Fruit fly (Drosophila melanogaster) whole organism, wandering third instar larva: ENCODE data around the gene CG3434.

Experiments
- GATAd ChIP-seq: sonication (Bioruptor generic); optimal IDR thresholded peaks from 2 replicates; lab custom pipeline; 2016; ENCODE audit warnings: missing biosample characterization, missing genetic modification characterization
- HLH106 ChIP-seq: fragments of 200-800 bp; optimal IDR thresholded peaks from 3 replicates; lab custom pipeline; 2019; ENCODE audit warnings: missing biosample characterization, mild to moderate bottlenecking, missing genetic modification characterization, moderate library complexity
- Hnf4 ChIP-seq: fragments of 200-800 bp; sonication (Bioruptor generic); optimal IDR thresholded peaks from 2 replicates; lab custom pipeline; 2016; ENCODE audit warnings: missing biosample characterization, mild to moderate bottlenecking, missing genetic modification characterization
- h ChIP-seq: fragments of 200-800 bp; sonication (Bioruptor generic); optimal IDR thresholded peaks from 3 replicates; lab custom pipeline; 2016; ENCODE audit warnings: missing biosample characterization, mild to moderate bottlenecking, missing genetic modification characterization
- psq ChIP-seq: fragments of 200-800 bp; sonication (Bioruptor generic); optimal IDR thresholded peaks from 3 replicates; lab custom pipeline; 2017; ENCODE audit warnings: missing biosample characterization, mild to moderate bottlenecking, missing genetic modification characterization, moderate library complexity
- sage ChIP-seq: fragments of 200-800 bp; sonication (Bioruptor generic); optimal IDR thresholded peaks from 2 replicates; lab custom pipeline; 2016; ENCODE audit warnings: missing biosample characterization, mild to moderate bottlenecking, missing genetic modification characterization

dm6 chr3L:9462247-9462769, 1.7 kb upstream of the CG3434 start:
- TF ChIP-seq sage (GFP tag; lab: Kevin White, UChicago), result peak; percentile 82
- no peak for TF ChIP-seq GATAd
- TF ChIP-seq Hnf4, result peak; percentile 62
- TF ChIP-seq psq (GFP tag; lab: Kevin White, UChicago), result peak; percentile 61
- peak; percentile 88 for TF ChIP-seq HLH106
- TF ChIP-seq h, result peak; percentile 89
